Fruit fly (Drosophila melanogaster) whole organism, embryonic: ENCODE measurements around the gene witty.
A peak's percentile ranks its signal among the peaks of the same experiment; 100 is the strongest.

Source experiments
- Blimp-1 ChIP-seq: fragments of 200-800 bp; sonication (Bioruptor generic); optimal IDR thresholded peaks from 3 replicates; lab custom pipeline; 2018; ENCODE audit warnings: missing biosample characterization, missing genetic modification characterization, mild to moderate bottlenecking, moderate library complexity, missing genetic modification reagents
- CG10431 ChIP-seq: fragments of 200-800 bp; sonication (Bioruptor generic); optimal IDR thresholded peaks from 3 replicates; lab custom pipeline; 2018; ENCODE audit warnings: missing biosample characterization, mild to moderate bottlenecking, missing genetic modification characterization
- CG10565 ChIP-seq: fragments of 200-800 bp; sonication (Bioruptor generic); optimal IDR thresholded peaks from 3 replicates; lab custom pipeline; 2016; ENCODE audit warnings: missing biosample characterization, mild to moderate bottlenecking, missing genetic modification characterization
- CG10959 ChIP-seq: fragments of 200-800 bp; sonication (Bioruptor generic); IDR thresholded peaks from 2 replicates; pipeline ENCODE4 v1.3.6; 2022; ENCODE audit warnings: missing biosample characterization, missing genetic modification characterization
- CG11723 ChIP-seq: fragments of 200-800 bp; sonication (Bioruptor generic); optimal IDR thresholded peaks from 2 replicates; lab custom pipeline; 2017; ENCODE audit warnings: missing biosample characterization, mild to moderate bottlenecking, missing genetic modification characterization
- CG13296 ChIP-seq: fragments of 200-800 bp; sonication (Bioruptor generic); optimal IDR thresholded peaks from 3 replicates; lab custom pipeline; 2018; ENCODE audit warnings: missing biosample characterization, mild to moderate bottlenecking, missing genetic modification characterization
- CG13894 ChIP-seq: fragments of 200-800 bp; sonication (Bioruptor generic); optimal IDR thresholded peaks from 3 replicates; lab custom pipeline; 2018; ENCODE audit warnings: missing biosample characterization, mild to moderate bottlenecking, missing genetic modification characterization, moderate library complexity
- CG14014 ChIP-seq: fragments of 200-800 bp; sonication (Bioruptor generic); IDR thresholded peaks from 2 replicates; pipeline ENCODE4 v1.3.6; 2022; ENCODE audit warnings: missing biosample characterization, missing genetic modification characterization
- CG14050 ChIP-seq: fragments of 200-800 bp; sonication (Bioruptor generic); IDR thresholded peaks from 3 replicates; pipeline ENCODE4 v1.3.6; 2022; ENCODE audit warnings: missing biosample characterization, missing genetic modification characterization
- CG14441 ChIP-seq: fragments of 200-800 bp; sonication (Bioruptor generic); IDR thresholded peaks from 2 replicates; pipeline ENCODE4 v1.3.6; 2022; ENCODE audit warnings: missing biosample characterization, missing genetic modification characterization
- CG15696 ChIP-seq: fragments of 200-800 bp; sonication (Bioruptor generic); optimal IDR thresholded peaks from 2 replicates; lab custom pipeline; 2019; ENCODE audit warnings: missing biosample characterization, mild to moderate bottlenecking, missing genetic modification characterization, moderate library complexity
- CG1603 ChIP-seq: fragments of 200-800 bp; sonication (Bioruptor generic); optimal IDR thresholded peaks from 2 replicates; lab custom pipeline; 2019; ENCODE audit warnings: missing biosample characterization, mild to moderate bottlenecking, missing genetic modification characterization, moderate library complexity
- CG16779 ChIP-seq: fragments of 200-800 bp; sonication (Bioruptor generic); IDR thresholded peaks from 2 replicates; pipeline ENCODE4 v1.3.6; 2022; ENCODE audit warnings: missing biosample characterization, missing genetic modification characterization
- CG16815 ChIP-seq: fragments of 200-800 bp; sonication (Bioruptor generic); optimal IDR thresholded peaks from 3 replicates; lab custom pipeline; 2017; ENCODE audit warnings: missing biosample characterization, mild to moderate bottlenecking, missing genetic modification characterization
- CG17568 ChIP-seq: fragments of 200-800 bp; sonication (Bioruptor generic); optimal IDR thresholded peaks from 2 replicates; lab custom pipeline; 2018; ENCODE audit warnings: missing biosample characterization, mild to moderate bottlenecking, missing genetic modification characterization, moderate library complexity
- CG18262 ChIP-seq: fragments of 200-800 bp; optimal IDR thresholded peaks from 3 replicates; lab custom pipeline; 2019; ENCODE audit warnings: missing biosample characterization, mild to moderate bottlenecking, missing genetic modification characterization, moderate library complexity
- CG2199 ChIP-seq: fragments of 200-800 bp; sonication (Bioruptor generic); IDR thresholded peaks from 3 replicates; pipeline ENCODE4 v1.3.6; 2022; ENCODE audit warnings: missing biosample characterization, missing genetic modification characterization
- CG2202 ChIP-seq: fragments of 200-800 bp; sonication (Bioruptor generic); optimal IDR thresholded peaks from 2 replicates; lab custom pipeline; 2018; ENCODE audit warnings: missing biosample characterization, mild to moderate bottlenecking, missing genetic modification characterization
- CG2712 ChIP-seq: fragments of 200-800 bp; optimal IDR thresholded peaks from 3 replicates; lab custom pipeline; 2019; ENCODE audit warnings: missing biosample characterization, mild to moderate bottlenecking, missing genetic modification characterization, moderate library complexity
- CG32772 ChIP-seq: fragments of 200-800 bp; sonication (Bioruptor generic); IDR thresholded peaks from 2 replicates; pipeline ENCODE4 v1.3.6; 2022; ENCODE audit warnings: missing biosample characterization, missing genetic modification characterization
- CG33557 ChIP-seq: fragments of 200-800 bp; sonication (Bioruptor generic); optimal IDR thresholded peaks from 2 replicates; lab custom pipeline; 2019; ENCODE audit warnings: missing biosample characterization, mild to moderate bottlenecking, missing genetic modification characterization, moderate library complexity
- D ChIP-seq, 2 experiments: fragments of 200-800 bp in 1 of 2; fragments of >200 bp in 1 of 2; sonication (Bioruptor generic) in 1 of 2; optimal IDR thresholded peaks; 2 replicates in 1 of 2; 3 replicates in 1 of 2; lab custom pipeline; 2017; ENCODE audit warnings: mild to moderate bottlenecking in 1 of 2, missing biosample characterization in 1 of 2, missing genetic modification characterization in 1 of 2, missing genetic modification reagents in 1 of 2
- Deaf1 ChIP-seq: fragments of 200-800 bp; optimal IDR thresholded peaks from 3 replicates; lab custom pipeline; 2019; ENCODE audit warnings: missing biosample characterization, mild to moderate bottlenecking, missing genetic modification characterization, moderate library complexity
- Gug ChIP-seq: fragments of 200-800 bp; sonication (Bioruptor generic); IDR thresholded peaks from 4 replicates; pipeline ENCODE4 v1.3.6; 2022; ENCODE audit warnings: missing biosample characterization, missing genetic modification characterization
- Hr78 ChIP-seq, 2 experiments: fragments of 200-800 bp in 1 of 2; fragments of >200 bp in 1 of 2; sonication (Bioruptor generic) in 1 of 2; optimal IDR thresholded peaks; 2 replicates each; lab custom pipeline; 2017 to 2019; ENCODE audit warnings: missing biosample characterization in 2 of 2, missing genetic modification characterization in 2 of 2, mild to moderate bottlenecking in 1 of 2, moderate library complexity in 1 of 2
- Kr ChIP-seq: fragments of 200-800 bp; sonication (Bioruptor generic); optimal IDR thresholded peaks from 2 replicates; lab custom pipeline; 2017; ENCODE audit warnings: missing biosample characterization, mild to moderate bottlenecking, missing genetic modification characterization
- MESR4 ChIP-seq: fragments of 200-800 bp; sonication (Bioruptor generic); optimal IDR thresholded peaks from 2 replicates; lab custom pipeline; 2018; ENCODE audit warnings: missing biosample characterization, mild to moderate bottlenecking, missing genetic modification characterization, moderate library complexity
- MTF-1 ChIP-seq: fragments of 200-800 bp; sonication (Bioruptor generic); optimal IDR thresholded peaks from 2 replicates; lab custom pipeline; 2018; ENCODE audit warnings: missing biosample characterization, mild to moderate bottlenecking, missing genetic modification characterization, borderline replicate concordance
- Usf ChIP-seq: fragments of 200-800 bp; sonication (Bioruptor generic); optimal IDR thresholded peaks from 2 replicates; lab custom pipeline; 2017; ENCODE audit warnings: missing genotype, missing biosample characterization, missing genetic modification characterization
- ara ChIP-seq: fragments of 200-800 bp; sonication (Bioruptor generic); IDR thresholded peaks from 2 replicates; pipeline ENCODE4 v1.3.6; 2022; ENCODE audit warnings: missing biosample characterization, missing genetic modification characterization
- bowl ChIP-seq: fragments of 200-800 bp; sonication (Bioruptor generic); IDR thresholded peaks from 2 replicates; pipeline ENCODE4 v1.3.6; 2022; ENCODE audit warnings: missing biosample characterization, missing genetic modification characterization
- cad ChIP-seq: fragments of >200 bp; optimal IDR thresholded peaks from 2 replicates; lab custom pipeline; 2017; ENCODE audit warnings: missing biosample characterization, missing genetic modification characterization
- chinmo ChIP-seq: fragments of 200-800 bp; sonication (Bioruptor generic); IDR thresholded peaks from 4 replicates; pipeline ENCODE4 v1.3.6; 2022; ENCODE audit warnings: missing biosample characterization, missing genetic modification characterization; ENCODE audit not compliant: partially characterized antibody
- ci ChIP-seq: fragments of 200-800 bp; sonication (Bioruptor generic); IDR thresholded peaks from 3 replicates; pipeline ENCODE4 v1.3.6; 2022; ENCODE audit warnings: missing biosample characterization, missing genetic modification characterization
- crc ChIP-seq: fragments of 200-800 bp; sonication (Bioruptor generic); optimal IDR thresholded peaks from 2 replicates; lab custom pipeline; 2016; ENCODE audit warnings: missing biosample characterization, missing genetic modification characterization
- crol ChIP-seq: fragments of 200-800 bp; sonication (Bioruptor generic); IDR thresholded peaks from 2 replicates; pipeline ENCODE4 v1.3.6; 2022; ENCODE audit warnings: missing biosample characterization, missing genetic modification characterization
- dm ChIP-seq: fragments of 200-800 bp; sonication (Bioruptor generic); optimal IDR thresholded peaks from 3 replicates; lab custom pipeline; 2016; ENCODE audit warnings: missing biosample characterization, missing genetic modification characterization
- fd102C ChIP-seq: fragments of 200-800 bp; sonication (Bioruptor generic); optimal IDR thresholded peaks from 2 replicates; lab custom pipeline; 2018; ENCODE audit warnings: missing biosample characterization, mild to moderate bottlenecking, missing genetic modification characterization, moderate library complexity
- grn ChIP-seq: fragments of 200-800 bp; sonication (Bioruptor generic); optimal IDR thresholded peaks from 3 replicates; lab custom pipeline; 2017; ENCODE audit warnings: missing biosample characterization, missing genetic modification characterization
- jing ChIP-seq: fragments of 200-800 bp; sonication (Bioruptor generic); optimal IDR thresholded peaks from 2 replicates; lab custom pipeline; 2018; ENCODE audit warnings: missing biosample characterization, mild to moderate bottlenecking, missing genetic modification characterization
- lab ChIP-seq: fragments of 200-800 bp; sonication (Bioruptor generic); optimal IDR thresholded peaks from 3 replicates; lab custom pipeline; 2017; ENCODE audit warnings: missing biosample characterization, missing genetic modification characterization, mild to moderate bottlenecking, moderate library complexity, missing genetic modification reagents
- otp ChIP-seq: fragments of 200-800 bp; sonication (Bioruptor generic); IDR thresholded peaks from 3 replicates; pipeline ENCODE4, ENCODE4 v1.3.6; 2022; ENCODE audit warnings: missing biosample characterization, missing genetic modification characterization
- pb ChIP-seq: fragments of 200-800 bp; sonication (Bioruptor generic); optimal IDR thresholded peaks from 3 replicates; lab custom pipeline; 2016; ENCODE audit warnings: missing biosample characterization, missing genetic modification characterization
- prd ChIP-seq, 3 experiments: fragments of >200 bp in 2 of 3; fragments of 200-800 bp in 1 of 3; sonication (Bioruptor generic) in 1 of 3; optimal IDR thresholded peaks in 2 of 3; IDR thresholded peaks in 1 of 3; 2 replicates in 2 of 3; 3 replicates in 1 of 3; pipeline versions ENCODE4 v1.3.6 to Lab custom; 2017 to 2022; ENCODE audit warnings: missing biosample characterization in 1 of 3, missing genetic modification characterization in 1 of 3
- sisA ChIP-seq: fragments of 200-800 bp; sonication (Bioruptor generic); IDR thresholded peaks from 2 replicates; pipeline ENCODE4 v1.3.6; 2022; ENCODE audit warnings: missing biosample characterization, missing genetic modification characterization
- twi ChIP-seq: fragments of 200-800 bp; optimal IDR thresholded peaks from 2 replicates; lab custom pipeline; 2019; ENCODE audit warnings: missing biosample characterization, mild to moderate bottlenecking, missing genetic modification characterization, moderate library complexity

The witty gene

dm6 chr2L:8338039-8338438, at the start of gene witty:
Gene witty (plus strand): TSS chr2L:8338287.
- TF ChIP-seq jing (GFP tag; lab: Kevin White, UChicago) (no peak), sisA (0 out of 2 replicates have a peak, but pooled peaks have one; percentile 9), Deaf1 (tag; lab: Kevin White, UChicago) (peak; percentile 93), prd (optimal IDR thresholded peaks at IDR 0.05; lab: Kevin White, UChicago) (no peak), prd (GFP tag; IDR thresholded peaks at IDR 0.05; lab: Robert Waterston, UW) (no peak), CG10565 (GFP tag; lab: Kevin White, UChicago) (no peak), CG16815 (GFP tag; lab: Kevin White, UChicago) (no peak), CG14441 (no peak), CG13296 (GFP tag; lab: Kevin White, UChicago) (no peak), crc (GFP tag; lab: Kevin White, UChicago) (no peak), pb (GFP tag; lab: Kevin White, UChicago) (no peak), cad (GFP tag; lab: Kevin White, UChicago) (no peak), CG13894 (tag; lab: Kevin White, UChicago) (peak; percentile 38), bowl (GFP tag; lab: Robert Waterston, UW) (no peak), Gug (GFP tag; lab: Robert Waterston, UW) (no peak), CG16779 (GFP tag; lab: Robert Waterston, UW) (0 out of 2 replicates have a peak, but pooled peaks have one; percentile 19)

dm6 chr2L:8289352-8290091, 48.6 kb upstream of the witty start:
- TF ChIP-seq CG33557 (GFP tag; lab: Kevin White, UChicago) (peak; percentile 73), CG10959 (GFP tag; lab: Robert Waterston, UW) (no peak), CG18262 (tag; lab: Kevin White, UChicago) (peak; percentile 2), Blimp-1 (GFP tag; lab: Kevin White, UChicago) (peak; percentile 8), CG2202 (tag; lab: Kevin White, UChicago) (peak; percentile 4), dm (GFP tag; lab: Kevin White, UChicago) (no peak), ara (GFP tag; lab: Robert Waterston, UW) (peak; percentile 35; the same call in 1 of the 2 replicates), CG15696 (peak; percentile 53), CG2199 (peak; percentile 30; the same call in 1 of the 3 replicates), CG14050 (GFP tag; lab: Robert Waterston, UW) (no peak), otp (0 out of 3 replicates have a peak, but pooled peaks have one; percentile 4), CG17568 (no peak), lab (GFP tag; lab: Kevin White, UChicago) (no peak), MTF-1 (GFP tag; lab: Kevin White, UChicago) (peak; percentile 27), fd102C (GFP tag; lab: Kevin White, UChicago) (peak; percentile 17), CG1603 (tag; lab: Kevin White, UChicago) (peak; percentile 14), CG32772 (GFP tag; lab: Robert Waterston, UW) (no peak), CG14014 (GFP tag; lab: Robert Waterston, UW) (no peak), ci (GFP tag; lab: Robert Waterston, UW) (0 out of 3 replicates have a peak, but pooled peaks have one; percentile 37), twi (tag; lab: Kevin White, UChicago) (peak; percentile 68), Usf (no peak), D (optimal IDR thresholded peaks at IDR 0.05; lab: Kevin White, UChicago) (no peak), D (GFP tag; optimal IDR thresholded peaks at IDR 0.05; lab: Kevin White, UChicago) (peak; percentile 1), CG11723 (GFP tag; lab: Kevin White, UChicago) (no peak), Kr (GFP tag; lab: Kevin White, UChicago) (peak; percentile 67), chinmo (GFP tag; lab: Robert Waterston, UW) (0 out of 4 replicates have a peak, but pooled peaks have one; percentile 39), grn (GFP tag; lab: Kevin White, UChicago) (peak; percentile 91), CG10431 (peak; percentile 6), crol (GFP tag; lab: Robert Waterston, UW) (peak; percentile 78), Hr78 (GFP tag; optimal IDR thresholded peaks at IDR 0.05; lab: Kevin White, UChicago) (peak in 1 of 2 experiments; percentile 57), MESR4 (GFP tag; lab: Kevin White, UChicago) (no peak), CG2712 (peak; percentile 3)
